Worm (Caenorhabditis elegans) whole organism, L1 larva: ENCODE data around the gene C36E8.6.

ENCODE experiments used
- hpl-2 ChIP-seq: fragments of 150-350 bp; optimal IDR thresholded peaks from 2 replicates; lab custom pipeline; 2014; ENCODE audit warnings: missing biosample characterization, missing genetic modification reagents, missing genetic modification characterization
- lin-13 ChIP-seq: fragments of 150-350 bp; optimal IDR thresholded peaks from 2 replicates; lab custom pipeline; 2014; ENCODE audit warnings: missing biosample characterization, missing genetic modification reagents, missing genetic modification characterization
- nhr-84 ChIP-seq: sonication (generic microtip); optimal IDR thresholded peaks from 2 replicates; lab custom pipeline; 2017; ENCODE audit warnings: missing biosample characterization, missing genetic modification characterization

ce11 chrIII:4015382-4015986 lies 27.6 kb downstream of the C36E8.6 start:
- no peak for TF ChIP-seq nhr-84 (tag; lab: Kevin White, UChicago)
- TF ChIP-seq hpl-2 (GFP tag; lab: Kevin White, UChicago), result no peak
- TF ChIP-seq lin-13 (GFP tag; lab: Kevin White, UChicago), result no peak
